Worm (Caenorhabditis elegans): ENCODE data around the gene tftc-5.

The tftc-5 gene

DNA sequence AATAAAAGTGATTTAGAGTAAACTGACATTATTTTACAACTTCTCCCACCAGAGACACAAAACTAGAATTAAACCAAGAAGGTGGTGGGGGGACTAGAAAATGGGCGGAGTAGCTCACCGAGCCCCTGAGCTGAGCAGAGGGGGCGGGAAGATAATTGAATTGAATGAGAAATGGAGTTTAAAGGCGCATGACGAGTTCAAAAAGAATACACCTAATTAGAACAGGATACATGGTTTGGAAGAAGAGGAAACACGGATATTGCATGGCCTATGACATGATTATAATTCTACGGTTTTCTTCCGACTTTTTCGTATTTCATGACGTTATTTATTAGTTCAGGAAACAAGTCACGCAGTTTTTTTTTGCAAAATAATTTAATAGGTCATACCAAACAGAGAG lies 6.1 kb downstream of the tftc-5 start, which contains the start of gene T02C12.5:
T02C12.5 (minus strand) TSS at position 101 of the 400 bp plus-strand sequence.
- no peak for TF ChIP-seq ceh-9 (tag; optimal IDR thresholded peaks at IDR 0.05)
- TF ChIP-seq unc-3 (GFP tag; conservative IDR thresholded peaks at IDR 0.05): no peak
- no peak for TF ChIP-seq unc-3 (tag; optimal IDR thresholded peaks at IDR 0.05)
- TF ChIP-seq unc-42 (tag; optimal IDR thresholded peaks at IDR 0.05): peak; percentile 90
- TF ChIP-seq hlh-15 (tag; optimal IDR thresholded peaks at IDR 0.05): no peak

DNA sequence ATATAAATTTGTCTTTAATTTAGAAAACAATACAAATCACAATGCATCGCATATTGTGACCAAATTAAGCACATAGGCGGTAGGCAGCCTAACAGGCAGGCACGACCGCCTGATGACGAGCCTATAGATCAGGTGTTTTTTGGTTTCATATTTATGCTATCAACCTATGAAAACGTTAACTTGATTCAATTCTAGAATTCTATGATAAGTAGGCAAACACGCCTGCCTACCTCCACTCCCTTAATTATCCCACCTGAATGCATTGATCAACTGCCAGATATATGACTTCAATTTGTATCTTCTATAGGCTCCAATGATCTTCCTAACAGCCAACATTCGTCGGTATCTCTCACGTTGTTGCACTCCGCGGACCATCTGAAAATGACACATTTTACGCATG lies 8.9 kb downstream of the tftc-5 start:
- TF ChIP-seq lin-11 (tag; optimal IDR thresholded peaks at IDR 0.05) (no peak), unc-42 (tag; optimal IDR thresholded peaks at IDR 0.05) (no peak), gmeb-2 (tag; optimal IDR thresholded peaks at IDR 0.05) (no peak), nhr-11 (tag; optimal IDR thresholded peaks at IDR 0.05) (no peak), eyg-1 (tag; optimal IDR thresholded peaks at IDR 0.05) (no peak), unc-3 (GFP tag; conservative IDR thresholded peaks at IDR 0.05) (no peak), unc-3 (tag; optimal IDR thresholded peaks at IDR 0.05) (no peak), ahr-1 (tag; optimal IDR thresholded peaks at IDR 0.05) (no peak)

- TF ChIP-seq hlh-6 (tag; optimal IDR thresholded peaks at IDR 0.05): no peak
- TF ChIP-seq unc-42 (tag; optimal IDR thresholded peaks at IDR 0.05): peak; percentile 70
- peak; percentile 37 for TF ChIP-seq unc-55 (GFP tag; optimal IDR thresholded peaks at IDR 0.05)
Observed at ce11 chrIII:4034984-4035383, 13.0 kb downstream of the tftc-5 start.

- no peak for TF ChIP-seq ttx-3 (tag; optimal IDR thresholded peaks at IDR 0.05)
- TF ChIP-seq sdc-2 (tag; optimal IDR thresholded peaks at IDR 0.05): no peak
- no peak for TF ChIP-seq ceh-2 (tag; optimal IDR thresholded peaks at IDR 0.05)
- TF ChIP-seq ceh-14 (tag; optimal IDR thresholded peaks at IDR 0.05): no peak
- TF ChIP-seq tbx-7 (tag; optimal IDR thresholded peaks at IDR 0.05): no peak
- no peak for TF ChIP-seq dve-1 (tag; optimal IDR thresholded peaks at IDR 0.05)
- TF ChIP-seq pat-9 (tag; optimal IDR thresholded peaks at IDR 0.05): no peak
- no peak for TF ChIP-seq hlh-30 (tag; optimal IDR thresholded peaks at IDR 0.05; ENCODE audit: insufficient read depth)
- TF ChIP-seq ets-4 (tag; optimal IDR thresholded peaks at IDR 0.05): no peak
- no peak for TF ChIP-seq F13H6.1 (tag; optimal IDR thresholded peaks at IDR 0.05)
- TF ChIP-seq unc-3 (GFP tag; conservative IDR thresholded peaks at IDR 0.05): no peak
- no peak for TF ChIP-seq unc-3 (tag; optimal IDR thresholded peaks at IDR 0.05)
- no peak for TF ChIP-seq hlh-6 (tag; optimal IDR thresholded peaks at IDR 0.05)
- no peak for TF ChIP-seq C38D4.7 (GFP tag; optimal IDR thresholded peaks at IDR 0.05)
- no peak for TF ChIP-seq ceh-34 (tag; optimal IDR thresholded peaks at IDR 0.05)
- no peak for TF ChIP-seq tbx-2 (tag; optimal IDR thresholded peaks at IDR 0.05)
Observed at ce11 chrIII:4036740-4037139, 14.8 kb downstream of the tftc-5 start, which contains the start of gene hum-5. Gene hum-5, minus strand, starts transcription at chrIII:4036840.

ce11 chrIII:4037332-4037731 lies 15.4 kb downstream of the tftc-5 start:
- TF ChIP-seq ets-4 (tag; optimal IDR thresholded peaks at IDR 0.05) (peak; percentile 3), syd-9 (tag; optimal IDR thresholded peaks at IDR 0.05) (peak; percentile 28), tbx-2 (tag; optimal IDR thresholded peaks at IDR 0.05) (peak; percentile 51), ceh-34 (tag; optimal IDR thresholded peaks at IDR 0.05) (peak; percentile 91), zip-5 (tag; optimal IDR thresholded peaks at IDR 0.05) (no peak), hlh-8 (tag; optimal IDR thresholded peaks at IDR 0.05) (no peak), F13H6.1 (tag; optimal IDR thresholded peaks at IDR 0.05) (no peak), lin-11 (tag; optimal IDR thresholded peaks at IDR 0.05) (no peak), ceh-2 (tag; optimal IDR thresholded peaks at IDR 0.05) (peak; percentile 29), unc-42 (tag; optimal IDR thresholded peaks at IDR 0.05) (peak; percentile 32), ceh-14 (tag; optimal IDR thresholded peaks at IDR 0.05) (peak; percentile 42), C08G9.2 (tag; optimal IDR thresholded peaks at IDR 0.05) (peak; percentile 29), ceh-30 (tag; optimal IDR thresholded peaks at IDR 0.05) (no peak), pros-1 (tag; optimal IDR thresholded peaks at IDR 0.05) (peak; percentile 31), fkh-6 (tag; optimal IDR thresholded peaks at IDR 0.05) (no peak), mec-3 (tag; optimal IDR thresholded peaks at IDR 0.05; ENCODE audit: borderline replicate concordance) (no peak), ceh-19 (GFP tag; optimal IDR thresholded peaks at IDR 0.05) (peak; percentile 22), ref-2 (tag; optimal IDR thresholded peaks at IDR 0.05) (peak; percentile 33), ceh-31 (tag; optimal IDR thresholded peaks at IDR 0.05) (peak; percentile 44)
